Worm (Caenorhabditis elegans) whole organism, late embryonic: ENCODE results near the gene spsb-2.

Experiments used
- ama-1 ChIP-seq: fragments of 150-350 bp; optimal IDR thresholded peaks from 2 replicates; lab custom pipeline; 2014
- ceh-48 ChIP-seq: sonication (generic microtip); optimal IDR thresholded peaks from 2 replicates; lab custom pipeline; 2016; ENCODE audit warnings: missing genetic modification characterization, inconsistent platforms, missing compliant biosample characterization
- fax-1 ChIP-seq: sonication (generic microtip); optimal IDR thresholded peaks from 2 replicates; lab custom pipeline; 2016; ENCODE audit warnings: missing genotype, missing genetic modification characterization, missing compliant biosample characterization
- fkh-10 ChIP-seq: fragments of 150-350 bp; optimal IDR thresholded peaks from 2 replicates; lab custom pipeline; 2014; ENCODE audit warnings: missing biosample characterization, missing genetic modification reagents, missing genetic modification characterization
- npax-4 ChIP-seq: sonication (generic microtip); optimal IDR thresholded peaks from 2 replicates; lab custom pipeline; 2016; ENCODE audit warnings: missing genetic modification characterization, missing compliant biosample characterization
- pqm-1 ChIP-seq: sonication (generic microtip); optimal IDR thresholded peaks from 2 replicates; lab custom pipeline; 2016; ENCODE audit warnings: missing genetic modification characterization, missing compliant biosample characterization
- tbx-7 ChIP-seq: sonication (generic microtip); optimal IDR thresholded peaks from 2 replicates; lab custom pipeline; 2016; ENCODE audit warnings: missing genotype, missing genetic modification characterization, missing compliant biosample characterization
- unc-86 ChIP-seq: sonication (generic microtip); optimal IDR thresholded peaks from 2 replicates; lab custom pipeline; 2016; ENCODE audit warnings: missing genetic modification characterization, missing compliant biosample characterization

- TF ChIP-seq npax-4 (tag; lab: Kevin White, UChicago): no peak
- no peak for TF ChIP-seq pqm-1 (tag; lab: Kevin White, UChicago)
- no peak for TF ChIP-seq ama-1
- TF ChIP-seq fkh-10 (GFP tag; lab: Kevin White, UChicago): no peak
- TF ChIP-seq fax-1 (tag; lab: Kevin White, UChicago): no peak
- TF ChIP-seq tbx-7: no peak
- TF ChIP-seq ceh-48 (tag; lab: Kevin White, UChicago): no peak
- no peak for TF ChIP-seq unc-86 (tag; lab: Kevin White, UChicago)
Measured at ce11 chrII:15208874-15209273, 21.3 kb upstream of the spsb-2 start.
